Fruit fly (Drosophila melanogaster) Kc167 (cell line): ENCODE measurements around the gene TwdlW.

Experiments
- Myc ChIP-seq: fragments of >200 bp; optimal IDR thresholded peaks from 2 replicates; lab custom pipeline; 2017; ENCODE audit warnings: missing external identifiers
- Sin3A ChIP-seq: fragments of >200 bp; optimal IDR thresholded peaks from 2 replicates; lab custom pipeline; 2018; ENCODE audit warnings: missing external identifiers
- h ChIP-seq: fragments of >200 bp; optimal IDR thresholded peaks from 3 replicates; lab custom pipeline; 2018; ENCODE audit warnings: missing external identifiers
- insv ChIP-seq: fragments of >200 bp; optimal IDR thresholded peaks from 3 replicates; lab custom pipeline; 2018; ENCODE audit warnings: missing external identifiers
- psq ChIP-seq: fragments of >200 bp; optimal IDR thresholded peaks from 2 replicates; lab custom pipeline; 2017; ENCODE audit warnings: missing external identifiers
- ttk ChIP-seq: sonication (Bioruptor generic); optimal IDR thresholded peaks from 2 replicates; lab custom pipeline; 2017; ENCODE audit warnings: missing external identifiers

Gene TwdlW

DNA sequence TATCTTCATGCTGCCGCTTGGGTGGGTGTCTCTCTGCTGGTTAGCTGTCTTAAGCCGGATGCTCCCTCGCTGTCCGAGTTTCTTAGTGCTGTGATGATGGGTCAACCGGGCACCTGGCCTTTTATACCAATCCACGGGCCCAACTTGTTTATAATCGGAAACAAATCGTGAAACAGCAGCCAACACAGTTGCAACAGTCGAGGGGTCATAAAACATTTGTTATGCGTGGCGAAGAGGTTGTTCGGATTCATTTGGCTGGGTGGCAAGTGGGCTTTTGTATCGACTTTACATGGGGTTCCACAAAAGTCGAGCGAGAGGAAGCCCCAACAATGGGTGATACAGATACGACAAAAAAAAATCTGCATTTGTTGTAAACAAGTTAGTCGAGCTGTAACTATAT lies at the start of gene TwdlW:
TwdlW (minus strand) TSS at position 101 of the 400 bp plus-strand sequence.
- no peak for TF ChIP-seq h (lab: Kevin White, UChicago)
- TF ChIP-seq Sin3A (lab: Kevin White, UChicago), result no peak
- no peak for TF ChIP-seq psq (lab: Kevin White, UChicago)
- TF ChIP-seq Myc (lab: Kevin White, UChicago), result no peak
- TF ChIP-seq ttk, result no peak
- no peak for TF ChIP-seq insv (lab: Kevin White, UChicago)

DNA sequence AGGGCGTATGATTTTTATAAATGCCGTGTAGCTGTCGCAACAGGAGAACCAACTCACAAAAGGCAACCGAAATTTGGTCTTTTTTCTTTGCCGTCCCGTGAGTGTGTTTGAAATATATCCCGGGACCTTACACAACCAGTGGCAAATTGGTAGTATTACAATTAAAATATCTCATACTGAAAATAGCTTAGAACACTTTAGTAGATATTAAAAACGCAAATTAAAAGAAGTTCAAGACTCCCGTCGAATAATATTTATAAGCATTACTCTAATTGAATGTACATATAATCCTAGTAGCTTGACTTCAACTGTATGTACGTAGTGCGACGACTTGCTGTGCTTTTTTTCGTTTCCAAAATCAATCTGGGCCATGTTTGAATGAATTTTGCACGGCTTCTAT lies 35.9 kb upstream of the TwdlW start:
- no peak for TF ChIP-seq Sin3A (lab: Kevin White, UChicago)
- no peak for TF ChIP-seq h (lab: Kevin White, UChicago)
- TF ChIP-seq psq (lab: Kevin White, UChicago), result no peak
- no peak for TF ChIP-seq insv (lab: Kevin White, UChicago)
- no peak for TF ChIP-seq ttk
- TF ChIP-seq Myc (lab: Kevin White, UChicago), result no peak

DNA sequence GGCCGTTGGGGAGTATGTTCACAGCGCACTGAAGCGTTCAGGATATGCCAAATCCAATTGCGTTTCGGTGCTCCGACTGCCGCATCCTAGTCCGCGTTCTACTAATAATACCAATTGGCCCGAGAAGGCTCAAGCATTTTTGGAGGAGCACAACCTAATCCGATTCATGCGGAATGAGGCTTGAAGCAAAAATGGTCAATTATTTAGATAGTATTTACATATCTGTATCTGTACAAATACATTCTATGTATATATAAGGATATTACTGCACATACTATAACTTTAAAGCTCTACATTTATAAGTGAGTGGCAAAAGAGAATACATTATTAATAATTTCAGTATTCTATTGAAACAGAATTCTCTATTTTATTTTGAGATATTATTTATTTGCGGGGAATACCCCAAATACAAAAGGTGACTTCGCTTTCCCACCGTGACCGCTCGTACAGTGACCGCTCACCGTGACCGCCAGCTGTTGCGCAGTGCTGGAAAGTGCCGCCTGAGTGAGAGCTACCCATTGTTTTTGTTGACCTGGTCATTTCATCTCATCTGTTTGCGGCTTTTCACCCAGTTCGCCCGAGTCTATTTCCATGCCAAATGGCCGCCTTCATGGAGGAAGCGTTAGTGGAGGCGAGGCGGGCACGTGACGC lies 9.3 kb upstream of the TwdlW start, which contains the start of gene CG5292:
CG5292 (plus strand) TSS at position 486 of the 651 bp plus-strand sequence.
- TF ChIP-seq Sin3A (lab: Kevin White, UChicago) (no peak), psq (lab: Kevin White, UChicago) (no peak), insv (lab: Kevin White, UChicago) (no peak), ttk (no peak), h (lab: Kevin White, UChicago) (no peak), Myc (lab: Kevin White, UChicago) (no peak)

DNA sequence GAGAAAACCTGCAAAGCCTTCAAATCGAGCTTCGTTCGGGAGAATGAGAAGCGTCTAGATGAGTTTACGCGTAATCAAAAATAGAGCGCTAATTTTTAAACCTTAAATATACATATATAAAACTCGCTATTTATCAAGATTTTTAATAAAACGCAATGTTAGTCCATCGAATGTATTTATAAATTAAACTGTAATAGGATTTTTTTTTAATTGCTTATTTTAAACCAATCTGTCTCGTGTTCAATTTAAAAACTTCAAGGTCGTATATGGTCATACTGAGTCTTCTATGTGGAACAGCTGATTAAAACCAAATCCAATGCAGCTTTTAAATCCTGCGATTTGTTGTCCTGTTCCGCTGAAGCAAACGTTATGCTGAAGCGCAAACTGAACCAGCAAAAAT lies 8.1 kb upstream of the TwdlW start, which contains the start of gene Smug:
Smug (plus strand) TSS at position 301 of the 400 bp plus-strand sequence.
- TF ChIP-seq Myc (lab: Kevin White, UChicago) (no peak), ttk (no peak), h (lab: Kevin White, UChicago) (no peak), psq (lab: Kevin White, UChicago) (no peak), insv (lab: Kevin White, UChicago) (no peak), Sin3A (lab: Kevin White, UChicago) (no peak)

DNA sequence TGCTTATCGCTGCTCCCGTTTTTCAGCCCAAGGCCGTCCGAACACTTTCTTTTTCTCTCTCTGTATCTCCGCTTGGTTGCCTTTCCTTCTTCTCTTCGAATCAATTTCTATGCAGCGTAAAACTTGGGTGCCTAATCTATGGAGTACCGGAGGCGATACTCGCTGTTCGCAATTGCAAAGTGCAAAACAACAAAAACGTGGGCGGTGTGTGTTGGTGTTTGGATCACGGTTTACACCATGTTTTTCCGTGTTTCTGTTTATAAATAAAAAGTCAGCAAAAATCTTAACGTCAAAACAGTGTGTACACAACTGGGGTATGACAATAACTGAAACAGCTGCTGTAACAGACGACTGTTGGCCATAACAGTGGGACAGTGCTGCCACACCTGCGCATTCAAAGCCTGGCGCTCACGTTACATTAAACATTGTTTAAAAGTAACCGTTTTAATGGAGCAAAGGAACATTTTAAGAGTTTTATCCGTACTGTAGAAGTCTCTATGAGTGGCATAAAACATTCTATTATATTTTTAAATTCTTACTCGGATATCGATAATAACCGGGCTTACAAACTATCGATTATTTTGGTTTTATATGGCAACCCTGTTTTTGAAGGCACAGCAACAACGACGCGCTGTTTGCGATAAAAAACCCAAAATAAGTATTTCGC lies 7.0 kb upstream of the TwdlW start, which contains the start of the genes m-cup and Det:
m-cup (minus strand) TSS at position 333 of the 667 bp plus-strand sequence.
Det (plus strand) TSS at position 588 of the 667 bp plus-strand sequence.
- TF ChIP-seq psq (lab: Kevin White, UChicago), result no peak
- TF ChIP-seq Myc (lab: Kevin White, UChicago), result no peak
- TF ChIP-seq Sin3A (lab: Kevin White, UChicago), result no peak
- TF ChIP-seq insv (lab: Kevin White, UChicago), result no peak
- no peak for TF ChIP-seq ttk
- TF ChIP-seq h (lab: Kevin White, UChicago), result no peak

DNA sequence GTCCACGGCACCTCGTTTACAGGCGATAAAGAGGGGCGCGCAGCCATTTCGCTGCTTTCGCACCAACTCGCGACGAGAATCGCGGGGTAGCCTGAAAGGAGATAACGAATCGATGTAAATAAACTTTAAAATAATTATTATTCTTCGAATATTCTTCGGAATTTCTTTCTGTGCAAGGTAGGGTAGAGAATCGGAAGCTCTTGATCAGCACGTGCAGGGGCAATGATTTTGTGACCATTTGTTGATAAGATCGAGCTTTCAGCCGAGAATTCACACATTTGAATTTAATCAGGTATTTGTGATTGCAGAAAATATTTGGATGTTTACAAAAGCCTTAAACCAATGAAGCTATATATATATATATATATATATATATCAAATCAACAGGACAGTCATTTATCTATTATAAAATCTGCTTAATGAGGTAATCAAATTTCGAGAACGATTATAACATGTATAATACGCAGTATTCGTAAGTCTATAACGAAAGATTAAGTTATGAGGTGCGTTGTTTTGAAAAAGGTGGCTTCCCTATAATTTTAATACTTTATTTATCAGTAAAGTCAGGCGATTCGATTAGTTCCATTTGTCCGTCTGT lies 5.5 kb upstream of the TwdlW start:
- TF ChIP-seq insv (lab: Kevin White, UChicago), result no peak
- TF ChIP-seq Sin3A (lab: Kevin White, UChicago), result no peak
- no peak for TF ChIP-seq h (lab: Kevin White, UChicago)
- TF ChIP-seq Myc (lab: Kevin White, UChicago), result no peak
- no peak for TF ChIP-seq psq (lab: Kevin White, UChicago)
- TF ChIP-seq ttk, result no peak

DNA sequence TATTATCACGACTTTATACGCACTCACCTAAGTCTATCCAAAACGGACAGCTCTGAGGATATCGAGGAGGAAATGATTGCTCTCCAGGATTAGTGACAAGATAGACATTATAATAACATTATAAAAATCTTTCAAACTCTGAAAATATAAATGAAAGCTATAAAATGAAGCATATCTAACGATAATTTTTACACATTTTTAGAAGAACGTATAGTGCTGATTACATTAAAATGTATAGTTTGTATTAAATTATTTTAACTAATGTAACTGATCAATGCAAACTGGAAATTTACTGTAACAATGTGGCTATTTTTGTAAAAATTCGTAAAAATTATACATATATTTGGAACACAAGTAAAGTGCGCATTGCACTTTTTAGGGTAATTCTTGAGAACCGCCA lies 3.5 kb downstream of the TwdlW start, which contains the start of gene CG5265:
CG5265 (plus strand) TSS at position 301 of the 400 bp plus-strand sequence.
- TF ChIP-seq psq (lab: Kevin White, UChicago), result no peak
- no peak for TF ChIP-seq Sin3A (lab: Kevin White, UChicago)
- TF ChIP-seq ttk, result no peak
- TF ChIP-seq insv (lab: Kevin White, UChicago), result no peak
- no peak for TF ChIP-seq Myc (lab: Kevin White, UChicago)
- TF ChIP-seq h (lab: Kevin White, UChicago), result no peak

DNA sequence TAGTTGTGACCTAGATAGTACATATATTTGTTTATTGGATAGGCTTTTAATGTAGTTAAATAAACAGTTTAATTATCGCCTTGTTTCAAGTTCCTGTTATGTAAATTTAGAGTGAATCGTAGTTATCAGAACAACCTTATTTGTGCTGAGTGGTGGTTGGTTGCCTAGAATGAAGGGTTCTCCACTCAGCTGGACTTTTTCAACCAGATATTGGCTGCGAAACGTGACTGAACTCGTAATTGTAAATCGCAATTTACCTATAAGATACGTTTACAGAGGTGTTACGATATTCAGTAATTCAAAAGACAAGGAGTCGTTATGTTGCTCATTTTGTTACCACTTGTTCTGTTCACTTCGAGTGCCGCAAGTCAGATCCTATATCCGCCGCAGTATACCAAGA lies 4.6 kb downstream of the TwdlW start, which contains the start of gene CG5255:
CG5255 (plus strand) TSS at position 301 of the 400 bp plus-strand sequence.
- no peak for TF ChIP-seq Sin3A (lab: Kevin White, UChicago)
- no peak for TF ChIP-seq psq (lab: Kevin White, UChicago)
- TF ChIP-seq ttk, result no peak
- no peak for TF ChIP-seq Myc (lab: Kevin White, UChicago)

DNA sequence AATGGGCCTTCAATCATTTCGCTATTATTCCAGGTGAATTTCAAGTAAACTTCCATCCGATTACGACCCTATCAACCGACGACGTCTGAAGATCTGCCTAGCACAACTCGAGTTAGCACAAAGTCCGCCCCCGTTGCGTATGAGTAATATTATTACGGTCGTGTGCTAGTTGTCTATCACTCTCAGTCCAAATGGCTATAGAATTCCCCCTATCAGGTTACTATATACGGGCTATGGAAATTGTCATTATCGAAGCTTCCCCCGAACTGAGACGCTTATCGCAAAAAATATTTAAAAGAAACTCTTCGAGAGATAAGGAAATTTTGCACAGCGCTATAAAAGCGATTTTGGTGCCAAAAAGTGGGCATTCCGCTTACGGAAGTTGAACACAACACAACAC lies 6.5 kb downstream of the TwdlW start, which contains the start of gene CG5246:
CG5246 (plus strand) TSS at position 365 of the 400 bp plus-strand sequence.
- TF ChIP-seq Myc (lab: Kevin White, UChicago) (no peak), ttk (no peak)

DNA sequence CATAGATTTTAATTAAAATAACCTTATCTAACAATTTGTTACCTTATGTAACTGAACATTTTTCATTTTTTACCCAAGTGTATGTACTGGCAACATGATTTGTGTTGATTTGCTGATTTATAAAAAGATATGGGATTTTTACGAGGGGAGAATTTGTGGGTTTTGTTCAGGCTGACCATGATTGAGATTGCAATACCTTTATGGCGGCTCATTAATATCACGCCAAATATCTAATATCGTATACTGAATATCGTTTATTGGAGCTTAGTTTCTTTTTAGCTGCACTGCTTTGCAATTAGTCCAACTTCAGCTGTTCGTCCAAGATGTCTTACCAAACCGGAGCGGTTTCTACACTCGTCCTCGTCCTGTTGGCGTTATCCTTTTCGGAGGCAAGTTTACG lies 8.3 kb downstream of the TwdlW start, which contains the start of gene CG31267:
CG31267 (plus strand) TSS at position 301 of the 400 bp plus-strand sequence.
- TF ChIP-seq insv (lab: Kevin White, UChicago), result no peak

DNA sequence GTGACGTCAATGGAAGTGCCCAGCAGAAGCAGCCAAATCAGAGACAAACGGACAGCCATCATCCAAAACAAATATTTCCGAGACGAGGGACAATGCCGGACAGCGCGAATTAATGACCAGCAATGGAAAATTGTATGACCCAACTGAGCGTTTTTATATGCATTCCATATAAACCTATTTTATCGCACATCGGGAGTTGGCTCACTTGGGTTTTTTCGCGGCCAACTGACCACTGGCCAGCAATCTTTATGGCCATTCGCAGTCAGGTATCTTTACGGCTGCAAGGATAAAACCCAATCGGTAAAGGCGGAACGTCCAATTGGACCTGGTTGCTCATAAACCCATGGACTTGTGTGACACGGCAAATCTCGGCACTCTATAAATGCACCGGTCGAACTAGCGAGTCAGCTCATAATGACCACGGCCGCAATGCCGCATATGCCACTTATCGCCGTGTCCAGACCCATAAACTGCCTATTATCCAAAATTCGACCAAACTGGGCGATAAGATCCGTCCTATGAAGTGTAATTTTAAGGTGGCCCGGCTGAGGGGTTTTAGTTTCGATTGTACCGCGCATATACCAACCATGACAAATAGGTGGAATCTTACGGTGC lies 10.0 kb downstream of the TwdlW start, which contains the start of the genes CG4053 and CG31266:
CG4053 (minus strand) TSS at position 101 of the 615 bp plus-strand sequence.
CG31266 (plus strand) TSS at position 565 of the 615 bp plus-strand sequence.
- TF ChIP-seq insv (lab: Kevin White, UChicago) (no peak), Sin3A (lab: Kevin White, UChicago) (no peak), psq (lab: Kevin White, UChicago) (no peak), Myc (lab: Kevin White, UChicago) (no peak), ttk (no peak), h (lab: Kevin White, UChicago) (no peak)
